Fruit fly (Drosophila melanogaster): ENCODE measurements around the gene sstn.

DNA sequence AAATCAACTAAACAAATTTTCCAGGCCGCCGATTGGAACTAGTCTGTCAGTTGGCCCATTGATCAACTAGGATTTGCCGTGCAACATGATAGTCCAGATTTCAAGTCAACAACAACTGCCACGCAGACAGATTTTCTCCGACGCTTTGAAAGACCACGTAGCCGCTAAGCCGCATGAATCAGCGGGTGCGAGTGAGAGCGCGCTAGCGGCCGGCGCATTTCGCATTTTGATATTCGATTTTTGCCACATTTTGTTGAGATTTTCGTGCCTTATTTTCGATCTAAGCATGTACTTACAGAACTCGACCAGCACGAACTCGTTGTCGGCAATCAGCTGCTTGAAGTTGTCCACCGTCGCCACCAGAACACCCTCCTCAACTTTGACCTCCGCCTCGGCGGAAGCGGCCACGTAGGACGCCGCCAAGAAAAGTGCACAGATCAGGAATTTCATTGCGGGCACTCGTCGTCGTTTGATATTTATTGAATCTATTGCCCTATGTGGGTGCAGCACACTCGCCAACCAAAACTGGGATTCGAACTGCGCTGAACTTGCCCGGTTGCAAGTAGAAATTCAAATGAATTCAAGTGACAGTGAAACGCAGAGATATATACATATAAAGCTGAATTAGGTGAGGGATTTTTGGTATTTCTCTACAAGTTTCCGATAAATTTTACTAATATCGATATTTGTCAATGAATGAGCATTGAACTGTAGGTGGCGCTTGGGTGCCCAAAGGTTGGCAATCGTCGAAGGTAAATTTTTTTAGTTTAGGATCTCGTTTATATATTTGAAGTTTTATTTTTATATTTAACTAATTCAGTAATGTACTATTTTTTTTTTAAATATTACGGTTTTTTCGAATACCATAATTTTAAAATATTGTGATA is 47.7 kb upstream of the sstn start, which contains the start of gene Pdi:
- TF ChIP-seq CG6808 (GFP tag; optimal IDR thresholded peaks at IDR 0.05): peak; percentile 9
- no peak for TF ChIP-seq salr (GFP tag; optimal IDR thresholded peaks at IDR 0.05)
- TF ChIP-seq Sox102F (GFP tag; optimal IDR thresholded peaks at IDR 0.05): peak; percentile 37
- TF ChIP-seq Lpt (GFP tag; optimal IDR thresholded peaks at IDR 0.05): no peak
- TF ChIP-seq CG10669 (GFP tag; optimal IDR thresholded peaks at IDR 0.05): no peak
- no peak for TF ChIP-seq CG8119 (GFP tag; IDR thresholded peaks at IDR 0.05)
- TF ChIP-seq CG32006 (GFP tag; optimal IDR thresholded peaks at IDR 0.05): no peak
- TF ChIP-seq Eip93F (GFP tag; optimal IDR thresholded peaks at IDR 0.05): no peak
- TF ChIP-seq svp (GFP tag): peak; percentile 82
- no peak for TF ChIP-seq CG34406 (GFP tag; optimal IDR thresholded peaks at IDR 0.05)
- no peak for TF ChIP-seq Hr38 (GFP tag; optimal IDR thresholded peaks at IDR 0.05)
- peak; percentile 20 for TF ChIP-seq CG3032 (tag; optimal IDR thresholded peaks at IDR 0.05)
